Worm (Caenorhabditis elegans) whole organism, L4/young adult: ENCODE results near the gene K06H6.5.
A peak's percentile ranks its signal among the peaks of the same experiment; 100 is the strongest.

ENCODE experiments used
- W03F9.2 ChIP-seq: fragments of 150-350 bp; optimal IDR thresholded peaks from 2 replicates; lab custom pipeline; 2014; ENCODE audit warnings: missing biosample characterization, missing genetic modification characterization
- dao-5 ChIP-seq: sonication (generic microtip); optimal IDR thresholded peaks from 2 replicates; lab custom pipeline; 2016; ENCODE audit warnings: missing genotype, missing genetic modification characterization, moderate library complexity, missing compliant biosample characterization
- him-1 ChIP-seq: sonication (generic microtip); optimal IDR thresholded peaks from 2 replicates; lab custom pipeline; 2016; ENCODE audit warnings: missing genotype, missing genetic modification reagents, missing genetic modification characterization, missing compliant biosample characterization

The K06H6.5 gene

DNA sequence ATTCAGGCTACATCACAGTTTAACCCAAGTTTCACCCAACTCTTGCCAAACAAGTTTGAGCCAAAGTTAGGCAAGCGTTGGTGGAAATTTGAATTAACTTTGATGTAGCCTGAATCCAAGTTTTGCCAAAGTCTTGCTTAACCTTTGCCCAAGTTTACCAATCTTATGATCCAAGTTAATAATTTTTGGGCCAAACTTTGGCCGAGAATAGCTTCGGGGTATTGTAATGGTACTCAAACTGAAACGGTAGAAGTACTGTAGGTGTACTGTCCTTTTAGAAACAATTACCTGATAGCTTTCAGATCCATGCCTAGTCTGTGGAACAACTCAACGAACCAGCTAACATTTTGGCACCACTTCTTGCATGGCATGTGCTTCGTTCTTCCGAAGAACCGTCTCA is 24.1 kb downstream of the K06H6.5 start, which contains the start of gene nhr-251:
nhr-251 (plus strand) TSS at position 301 of the 400 bp plus-strand sequence.
- TF ChIP-seq him-1 (no peak), W03F9.2 (tag; lab: Kevin White, UChicago) (no peak), dao-5 (tag; lab: Kevin White, UChicago) (no peak)

DNA sequence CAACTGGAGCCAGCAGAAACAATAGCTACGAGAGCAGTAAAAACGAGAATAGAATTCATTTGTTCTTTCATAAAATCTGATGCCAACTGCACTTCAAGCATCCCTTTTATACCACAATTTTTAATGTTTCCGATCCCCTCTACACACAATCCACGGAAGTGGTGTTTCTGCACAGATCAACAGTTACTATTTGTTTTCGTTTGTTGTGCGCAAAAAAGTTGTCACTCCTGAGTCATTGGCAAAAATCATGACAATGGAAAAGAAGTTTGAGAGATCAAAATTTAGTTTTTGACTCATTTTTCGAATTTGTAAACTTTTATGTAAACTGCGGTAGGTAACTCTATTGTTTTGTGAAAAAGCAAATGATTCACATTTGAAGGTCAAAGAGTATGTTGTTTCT is 27.9 kb downstream of the K06H6.5 start, which contains the start of gene srlf-37:
srlf-37 (minus strand) TSS at position 101 of the 400 bp plus-strand sequence.
- TF ChIP-seq dao-5 (tag; lab: Kevin White, UChicago) (no peak), him-1 (no peak), W03F9.2 (tag; lab: Kevin White, UChicago) (no peak)

DNA sequence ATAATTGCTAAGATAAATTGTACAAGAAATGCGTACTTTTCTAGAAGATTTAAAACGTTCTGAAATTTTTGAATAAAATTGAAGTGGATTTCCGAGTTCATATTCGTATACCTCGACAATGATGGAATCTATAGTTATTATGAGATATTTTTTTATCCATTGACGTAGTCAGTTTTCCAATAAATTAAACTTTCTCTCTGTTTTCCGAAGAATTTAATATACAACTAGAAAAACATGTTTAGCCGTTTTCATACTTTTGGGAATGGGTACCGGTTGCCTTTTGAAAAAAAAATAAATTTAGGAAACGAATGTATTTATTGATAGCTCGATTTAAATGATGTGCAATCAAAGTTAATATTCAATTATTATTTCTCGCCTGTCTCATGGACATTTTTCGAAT is 32.7 kb downstream of the K06H6.5 start, which contains the start of gene srw-109:
srw-109 (minus strand) TSS at position 101 of the 400 bp plus-strand sequence.
- TF ChIP-seq him-1 (no peak), W03F9.2 (tag; lab: Kevin White, UChicago) (no peak), dao-5 (tag; lab: Kevin White, UChicago) (no peak)

DNA sequence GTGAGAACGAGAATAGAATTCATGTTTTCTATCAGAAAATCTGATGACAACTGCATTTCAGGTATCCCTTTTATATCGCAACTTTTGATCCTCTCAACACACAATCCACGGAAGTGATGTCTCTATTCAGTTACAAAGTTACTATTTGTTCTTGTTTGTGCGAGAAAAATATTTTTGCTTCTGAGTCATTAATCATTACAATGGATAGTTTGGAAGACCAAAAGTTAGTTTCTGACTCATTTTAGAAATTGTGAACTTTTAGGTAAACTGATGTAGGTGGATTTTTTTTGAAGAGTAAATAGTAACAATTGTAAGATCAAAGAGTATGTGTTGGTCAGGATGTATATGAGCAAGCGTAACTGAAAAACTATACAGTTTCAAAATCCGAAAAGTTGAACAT is 33.5 kb downstream of the K06H6.5 start, which contains the start of gene srlf-36:
srlf-36 (minus strand) TSS at position 101 of the 400 bp plus-strand sequence.
- TF ChIP-seq him-1 (no peak), dao-5 (tag; lab: Kevin White, UChicago) (no peak), W03F9.2 (tag; lab: Kevin White, UChicago) (no peak)

DNA sequence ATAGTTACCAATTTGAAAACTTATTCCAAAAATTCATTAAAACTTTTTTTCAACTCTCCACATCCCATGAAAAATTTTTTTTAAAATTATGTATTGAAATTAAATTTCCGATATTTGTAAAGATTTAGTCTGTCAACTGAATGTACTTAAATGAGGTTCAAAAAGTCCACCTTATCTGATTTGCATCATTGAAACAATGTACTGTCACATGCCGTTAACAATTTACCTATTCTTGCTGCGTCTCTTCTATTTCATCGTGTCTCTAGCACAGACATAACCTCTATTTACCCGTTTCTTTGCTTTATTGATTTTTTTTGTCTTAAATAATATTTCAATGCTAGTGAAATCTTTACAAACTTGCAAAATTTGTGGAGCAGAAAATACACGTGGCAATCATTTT is 34.0 kb downstream of the K06H6.5 start, which contains the start of gene nhr-90:
nhr-90 (plus strand) TSS at position 296 of the 400 bp plus-strand sequence.
- no peak for TF ChIP-seq W03F9.2 (tag; lab: Kevin White, UChicago)

DNA sequence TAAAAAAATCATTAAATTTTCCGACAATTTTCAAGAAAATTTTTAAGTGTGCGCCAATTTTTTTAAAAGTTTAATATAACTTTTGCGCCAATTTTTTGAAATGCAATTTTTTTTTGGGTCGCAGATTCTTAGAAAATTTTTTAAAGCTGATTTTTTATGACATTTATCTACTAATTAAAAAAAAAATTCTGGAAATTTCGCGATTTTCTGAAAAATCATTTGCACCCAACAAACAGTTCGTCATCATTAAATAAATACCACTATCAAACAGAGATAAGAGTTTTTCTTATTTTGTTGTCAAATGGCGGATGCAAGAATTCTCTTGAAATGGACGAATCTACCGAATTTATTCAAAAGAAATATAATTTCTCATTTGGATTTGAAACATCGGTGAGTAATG is 39.1 kb downstream of the K06H6.5 start, which contains the start of gene F48G7.13:
F48G7.13 (plus strand) TSS at position 301 of the 400 bp plus-strand sequence.
- TF ChIP-seq dao-5 (tag; lab: Kevin White, UChicago) (no peak), him-1 (no peak)

DNA sequence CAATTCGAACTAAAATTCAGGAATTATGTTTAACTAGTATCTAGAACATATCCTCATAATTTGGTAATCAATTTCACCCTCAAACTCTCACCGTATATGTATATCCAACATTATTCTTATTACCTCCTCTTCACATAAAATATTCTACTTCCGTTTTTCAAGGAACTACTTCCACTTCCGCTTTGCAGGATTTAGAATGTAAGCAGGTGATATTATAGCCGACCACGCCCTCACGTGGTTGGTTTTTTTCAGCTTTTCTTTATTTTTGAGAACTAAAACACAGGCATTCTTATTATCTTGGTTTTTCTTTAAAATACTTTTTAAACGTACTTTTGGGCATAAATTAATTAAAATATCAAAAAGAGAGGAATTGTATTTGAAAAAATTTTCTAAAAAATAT is 41.7 kb downstream of the K06H6.5 start:
- TF ChIP-seq W03F9.2 (tag; lab: Kevin White, UChicago) (no peak), him-1 (no peak), dao-5 (tag; lab: Kevin White, UChicago) (no peak)

DNA sequence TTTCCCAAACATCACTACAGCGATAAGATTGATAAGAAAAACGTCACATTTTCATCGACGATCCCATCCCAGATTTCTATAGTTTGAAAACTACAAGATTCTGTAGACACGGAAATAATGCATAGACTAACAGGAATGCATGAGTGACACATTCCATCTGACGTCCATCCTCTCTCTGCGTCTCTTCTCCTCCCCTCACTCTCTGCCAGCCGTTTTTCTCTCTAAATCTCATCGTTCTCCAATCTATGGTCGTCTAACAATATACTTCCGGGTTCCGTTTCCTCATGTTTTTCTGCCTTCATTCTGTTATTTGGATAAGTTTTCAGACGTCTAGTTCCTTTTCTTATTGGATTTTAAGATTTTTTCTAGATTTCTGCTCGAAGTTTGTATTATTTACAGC is 42.9 kb downstream of the K06H6.5 start, which contains the start of gene F48G7.4:
F48G7.4 (plus strand) TSS at position 400 of the 400 bp plus-strand sequence.
- TF ChIP-seq W03F9.2 (tag; lab: Kevin White, UChicago), result peak; percentile 36
- TF ChIP-seq him-1, result no peak

DNA sequence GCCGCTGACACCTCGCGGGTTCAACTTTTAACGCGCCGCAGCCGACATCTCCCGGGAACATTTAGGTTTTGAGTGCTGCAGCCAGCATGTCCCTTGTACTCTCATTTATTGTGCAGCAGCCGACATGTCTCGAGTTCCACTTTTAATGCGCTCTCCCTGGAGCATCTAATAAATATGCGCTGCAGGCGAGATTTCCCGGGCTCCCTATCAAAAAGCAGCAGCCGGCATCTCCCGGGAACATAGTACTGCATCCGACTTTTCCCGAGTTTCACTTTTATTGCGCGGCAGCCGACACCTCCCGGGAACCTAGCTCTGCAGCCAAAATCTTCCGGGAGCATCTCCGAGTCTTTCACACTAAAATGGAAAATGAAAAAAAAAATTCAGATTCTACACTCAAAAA is 44.8 kb downstream of the K06H6.5 start:
- TF ChIP-seq him-1 (no peak), W03F9.2 (tag; lab: Kevin White, UChicago) (no peak), dao-5 (tag; lab: Kevin White, UChicago) (no peak)

DNA sequence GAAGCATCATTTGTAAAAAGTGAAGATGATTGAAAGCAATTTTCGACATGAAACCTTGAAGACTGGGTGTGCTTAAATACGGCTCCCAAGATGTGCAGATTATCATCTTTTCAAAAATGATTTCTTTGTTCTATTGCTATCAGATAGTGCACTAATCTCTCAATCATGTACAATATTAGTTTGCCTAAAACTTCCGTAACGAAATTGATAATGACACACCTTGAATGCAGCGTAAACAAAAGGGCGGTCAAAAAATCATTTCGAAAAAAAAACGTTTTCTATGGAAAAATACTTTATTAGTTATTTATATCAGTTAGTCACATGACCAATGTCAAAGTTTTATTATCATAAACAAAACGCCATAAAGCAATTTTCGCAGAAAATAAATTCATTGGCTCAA is 46.7 kb downstream of the K06H6.5 start, which contains the start of gene F48G7.5:
F48G7.5 (minus strand) TSS at position 34 of the 400 bp plus-strand sequence.
- TF ChIP-seq dao-5 (tag; lab: Kevin White, UChicago), result no peak
- no peak for TF ChIP-seq W03F9.2 (tag; lab: Kevin White, UChicago)
- no peak for TF ChIP-seq him-1

DNA sequence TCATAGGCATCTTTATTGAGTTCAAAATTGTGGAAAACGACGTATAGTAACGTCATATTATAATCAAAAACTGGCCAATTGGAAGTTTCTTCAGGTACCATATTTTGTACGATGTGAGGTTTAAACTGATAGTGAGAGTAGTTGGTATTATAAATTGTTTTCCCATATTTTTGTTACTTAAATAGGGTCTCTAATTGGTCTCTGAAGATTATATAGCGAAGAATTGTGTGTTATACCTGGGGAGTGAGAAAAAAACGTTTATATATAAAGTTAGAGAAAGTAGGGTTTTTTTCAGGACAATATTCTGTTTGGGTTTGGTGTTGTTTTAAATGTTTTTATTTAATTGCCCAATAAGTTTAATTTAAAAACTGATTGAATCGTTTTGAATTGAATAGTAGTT is 48.8 kb downstream of the K06H6.5 start, which contains the start of gene srt-17:
srt-17 (minus strand) TSS at position 101 of the 400 bp plus-strand sequence.
- TF ChIP-seq W03F9.2 (tag; lab: Kevin White, UChicago) (no peak), dao-5 (tag; lab: Kevin White, UChicago) (no peak), him-1 (no peak)

DNA sequence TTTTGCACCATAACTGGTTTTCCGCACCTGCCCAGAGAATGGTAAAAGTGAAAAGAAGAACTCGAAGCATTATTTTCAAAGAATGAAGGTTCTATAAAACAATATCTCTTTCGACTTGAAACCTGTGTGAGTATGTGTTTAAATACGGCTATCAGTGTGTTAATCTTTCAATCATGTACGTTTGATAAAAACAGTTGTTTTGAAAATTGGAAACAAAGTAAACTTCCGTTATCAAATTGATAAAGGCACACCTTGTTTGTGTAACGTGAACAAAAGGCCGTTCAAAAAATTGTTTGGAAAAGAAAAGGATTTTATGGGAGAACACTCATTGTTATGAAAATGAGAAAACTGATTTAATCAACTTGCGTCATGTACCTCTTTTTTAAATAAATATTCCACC is 50.2 kb downstream of the K06H6.5 start, which contains the start of gene F48G7.7:
F48G7.7 (minus strand) TSS at position 101 of the 400 bp plus-strand sequence.
- TF ChIP-seq him-1 (no peak), W03F9.2 (tag; lab: Kevin White, UChicago) (no peak), dao-5 (tag; lab: Kevin White, UChicago) (no peak)

DNA sequence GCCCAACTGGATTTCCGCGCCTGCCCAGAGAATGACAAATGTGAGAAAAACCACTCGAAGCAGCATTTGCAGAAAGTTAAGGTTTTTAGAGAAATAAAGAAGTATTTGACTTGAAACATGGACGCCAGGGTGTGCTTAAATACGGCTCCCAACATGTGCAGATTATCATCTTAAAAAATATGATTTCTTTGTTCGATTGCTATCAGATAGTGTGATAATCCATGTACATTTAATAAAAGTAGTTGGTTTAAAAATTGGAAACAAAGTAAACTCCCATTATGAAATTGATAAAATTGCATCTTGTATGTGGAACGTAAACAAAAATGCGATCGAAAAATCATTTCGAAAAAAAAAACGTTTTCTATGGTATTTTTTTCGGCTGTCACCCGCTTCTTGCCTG is 51.4 kb downstream of the K06H6.5 start, which contains the start of gene F48G7.8:
F48G7.8 (minus strand) TSS at position 101 of the 400 bp plus-strand sequence.
- TF ChIP-seq him-1, result no peak
- no peak for TF ChIP-seq dao-5 (tag; lab: Kevin White, UChicago)
- no peak for TF ChIP-seq W03F9.2 (tag; lab: Kevin White, UChicago)
